Worm (Caenorhabditis elegans) whole organism, L1 larva: ENCODE measurements around the gene K06G5.3.

Source experiments
- aly-2 ChIP-seq: fragments of 150-350 bp; optimal IDR thresholded peaks from 2 replicates; lab custom pipeline; 2014; ENCODE audit warnings: missing biosample characterization, missing genetic modification characterization
- ama-1 ChIP-seq: fragments of 150-350 bp; optimal IDR thresholded peaks from 2 replicates; lab custom pipeline; 2014
- blmp-1 ChIP-seq: fragments of 150-350 bp; optimal IDR thresholded peaks from 2 replicates; lab custom pipeline; 2014; ENCODE audit warnings: missing biosample characterization, missing genetic modification characterization
- ces-1 ChIP-seq: fragments of 150-350 bp; optimal IDR thresholded peaks from 2 replicates; lab custom pipeline; 2014; ENCODE audit warnings: missing biosample characterization, missing genetic modification reagents, missing genetic modification characterization
- elt-3 ChIP-seq, 6 experiments: fragments of 150-350 bp in 1 of 6; sonication (generic microtip); optimal IDR thresholded peaks; 2 replicates each; lab custom pipeline; 2017 to 2018; ENCODE audit warnings: missing biosample characterization in 6 of 6, missing genetic modification characterization in 6 of 6, inconsistent platforms in 1 of 6
- lsy-2 ChIP-seq, 2 experiments: fragments of 150-350 bp; optimal IDR thresholded peaks; 2 replicates each; lab custom pipeline; 2014; ENCODE audit warnings: missing biosample characterization in 2 of 2, missing genetic modification characterization in 2 of 2
- mep-1 ChIP-seq: fragments of 150-350 bp; optimal IDR thresholded peaks from 2 replicates; lab custom pipeline; 2014; ENCODE audit warnings: missing biosample characterization, missing genetic modification characterization
- nhr-76 ChIP-seq: sonication (generic microtip); optimal IDR thresholded peaks from 2 replicates; lab custom pipeline; 2017; ENCODE audit warnings: missing biosample characterization, missing genetic modification characterization
- nhr-77 ChIP-seq: fragments of 150-350 bp; optimal IDR thresholded peaks from 2 replicates; lab custom pipeline; 2014; ENCODE audit warnings: missing biosample characterization, missing genetic modification characterization
- nhr-90 ChIP-seq: sonication (generic microtip); optimal IDR thresholded peaks from 2 replicates; lab custom pipeline; 2016; ENCODE audit warnings: mild to moderate bottlenecking, missing genetic modification characterization, missing compliant biosample characterization; ENCODE audit not compliant: poor library complexity
- snu-23 ChIP-seq: sonication (generic microtip); optimal IDR thresholded peaks from 2 replicates; lab custom pipeline; 2016; ENCODE audit warnings: missing genetic modification characterization, missing compliant biosample characterization

ce11 chrX:14175740-14176139, 47.3 kb downstream of the K06G5.3 start, which contains the start of gene C37E2.2:
- TF ChIP-seq nhr-77 (tag; lab: Kevin White, UChicago) (no peak), ama-1 (lab: Kevin White, UChicago) (no peak), nhr-76 (tag; lab: Kevin White, UChicago) (no peak), ces-1 (no peak), elt-3 (tag; optimal IDR thresholded peaks at IDR 0.05; lab: Kevin White, UChicago) (no peak), aly-2 (tag; lab: Kevin White, UChicago) (no peak), snu-23 (GFP tag; lab: Kevin White, UChicago) (no peak), nhr-90 (no peak), lsy-2 (tag; optimal IDR thresholded peaks at IDR 0.05; lab: Kevin White, UChicago) (no peak), blmp-1 (tag; lab: Kevin White, UChicago) (no peak), mep-1 (no peak)
